Worm (Caenorhabditis elegans): ENCODE data around the gene F14D7.3.

- TF ChIP-seq aly-2 (tag; optimal IDR thresholded peaks at IDR 0.05) (no peak), nhr-76 (tag; optimal IDR thresholded peaks at IDR 0.05) (no peak), dpl-1 (GFP tag; optimal IDR thresholded peaks at IDR 0.05) (no peak), dsc-1 (tag; optimal IDR thresholded peaks at IDR 0.05) (no peak), ztf-11 (tag; optimal IDR thresholded peaks at IDR 0.05) (no peak), lin-13 (GFP tag; optimal IDR thresholded peaks at IDR 0.05) (no peak), vab-15 (tag; optimal IDR thresholded peaks at IDR 0.05) (no peak), egl-27 (tag; optimal IDR thresholded peaks at IDR 0.05) (no peak), lin-15B (tag; optimal IDR thresholded peaks at IDR 0.05) (no peak), lsy-2 (tag; optimal IDR thresholded peaks at IDR 0.05) (no peak), mep-1 (tag; optimal IDR thresholded peaks at IDR 0.05) (no peak), nhr-77 (tag; optimal IDR thresholded peaks at IDR 0.05) (no peak)
Observed at ce11 chrV:14260831-14261230, 35.8 kb upstream of the F14D7.3 start, which contains the start of gene F40G12.2.

Measured in whole organism, L1 larva.